Fruit fly (Drosophila melanogaster) whole organism, embryonic: ENCODE results near the gene Cp16.

Experiments
- Atf6 ChIP-seq: fragments of 200-800 bp; sonication (Bioruptor generic); IDR thresholded peaks from 2 replicates; pipeline ENCODE4 v1.3.6; 2022; ENCODE audit warnings: missing biosample characterization, missing genetic modification characterization
- BEAF-32 ChIP-seq: fragments of 200-800 bp; sonication (Bioruptor generic); optimal IDR thresholded peaks from 3 replicates; lab custom pipeline; 2017; ENCODE audit warnings: missing biosample characterization, missing genetic modification characterization, mild to moderate bottlenecking, moderate library complexity, missing genetic modification reagents
- CG10267 ChIP-seq: fragments of 200-800 bp; sonication (Bioruptor generic); optimal IDR thresholded peaks from 2 replicates; lab custom pipeline; 2018; ENCODE audit warnings: missing biosample characterization, mild to moderate bottlenecking, missing genetic modification characterization, moderate library complexity
- CG12071 ChIP-seq: fragments of 200-800 bp; sonication (Bioruptor generic); optimal IDR thresholded peaks from 3 replicates; lab custom pipeline; 2018; ENCODE audit warnings: missing biosample characterization, mild to moderate bottlenecking, missing genetic modification characterization
- CG12219 ChIP-seq: fragments of 200-800 bp; sonication (Bioruptor generic); optimal IDR thresholded peaks from 3 replicates; lab custom pipeline; 2018; ENCODE audit warnings: missing biosample characterization, mild to moderate bottlenecking, missing genetic modification characterization
- CG13287 ChIP-seq: fragments of 200-800 bp; sonication (Bioruptor generic); IDR thresholded peaks from 2 replicates; pipeline ENCODE4 v1.3.6; 2022; ENCODE audit warnings: missing biosample characterization, missing genetic modification characterization; ENCODE audit not compliant: partially characterized antibody
- CG13424 ChIP-seq: fragments of 200-800 bp; sonication (Bioruptor generic); optimal IDR thresholded peaks from 2 replicates; lab custom pipeline; 2019; ENCODE audit warnings: missing biosample characterization, mild to moderate bottlenecking, missing genetic modification characterization, moderate library complexity
- CG14441 ChIP-seq: fragments of 200-800 bp; sonication (Bioruptor generic); IDR thresholded peaks from 2 replicates; pipeline ENCODE4 v1.3.6; 2022; ENCODE audit warnings: missing biosample characterization, missing genetic modification characterization
- CG14667 ChIP-seq: fragments of 200-800 bp; sonication (Bioruptor generic); IDR thresholded peaks from 2 replicates; pipeline ENCODE4 v1.3.6; 2022; ENCODE audit warnings: missing biosample characterization, missing genetic modification characterization
- CG15269 ChIP-seq: fragments of 200-800 bp; sonication (Bioruptor generic); optimal IDR thresholded peaks from 2 replicates; lab custom pipeline; 2018; ENCODE audit warnings: missing biosample characterization, mild to moderate bottlenecking, missing genetic modification characterization, moderate library complexity
- CG17361 ChIP-seq: fragments of 200-800 bp; sonication (Bioruptor generic); IDR thresholded peaks from 3 replicates; pipeline ENCODE4 v1.3.6; 2022; ENCODE audit warnings: missing biosample characterization, missing genetic modification characterization
- CG17912 ChIP-seq: fragments of 200-800 bp; sonication (Bioruptor generic); optimal IDR thresholded peaks from 2 replicates; lab custom pipeline; 2018; ENCODE audit warnings: missing biosample characterization, mild to moderate bottlenecking, missing genetic modification characterization
- CG18262 ChIP-seq: fragments of 200-800 bp; optimal IDR thresholded peaks from 3 replicates; lab custom pipeline; 2019; ENCODE audit warnings: missing biosample characterization, mild to moderate bottlenecking, missing genetic modification characterization, moderate library complexity
- CG2116 ChIP-seq: fragments of 200-800 bp; sonication (Bioruptor generic); optimal IDR thresholded peaks from 3 replicates; lab custom pipeline; 2018; ENCODE audit warnings: missing biosample characterization, mild to moderate bottlenecking, missing genetic modification characterization
- CG2120 ChIP-seq: fragments of 200-800 bp; sonication (Bioruptor generic); optimal IDR thresholded peaks from 3 replicates; lab custom pipeline; 2016; ENCODE audit warnings: missing biosample characterization, missing genetic modification characterization
- CG30431 ChIP-seq: fragments of 200-800 bp; sonication (Bioruptor generic); optimal IDR thresholded peaks from 2 replicates; lab custom pipeline; 2017; ENCODE audit warnings: missing biosample characterization, missing genetic modification characterization
- CG3065 ChIP-seq: fragments of 200-800 bp; sonication (Bioruptor generic); optimal IDR thresholded peaks from 2 replicates; lab custom pipeline; 2016; ENCODE audit warnings: missing biosample characterization, missing genetic modification characterization
- CG32532 ChIP-seq: fragments of 200-800 bp; sonication (Bioruptor generic); IDR thresholded peaks from 2 replicates; pipeline ENCODE4 v1.3.6; 2022; ENCODE audit warnings: missing biosample characterization, missing genetic modification characterization
- CG42726 ChIP-seq: fragments of 200-800 bp; sonication (Bioruptor generic); IDR thresholded peaks from 2 replicates; pipeline ENCODE4 v1.3.6; 2022; ENCODE audit warnings: missing biosample characterization, missing genetic modification characterization; ENCODE audit not compliant: partially characterized antibody
- CG4424 ChIP-seq: fragments of 200-800 bp; sonication (Bioruptor generic); optimal IDR thresholded peaks from 3 replicates; lab custom pipeline; 2016; ENCODE audit warnings: missing biosample characterization, missing genetic modification characterization
- CG7963 ChIP-seq: fragments of 200-800 bp; sonication (Bioruptor generic); IDR thresholded peaks from 3 replicates; pipeline ENCODE4 v1.3.6; 2022; ENCODE audit warnings: missing biosample characterization, missing genetic modification characterization; ENCODE audit not compliant: partially characterized antibody
- CG9727 ChIP-seq: fragments of 200-800 bp; sonication (Bioruptor generic); optimal IDR thresholded peaks from 3 replicates; lab custom pipeline; 2017; ENCODE audit warnings: missing biosample characterization, mild to moderate bottlenecking, missing genetic modification characterization
- CoRest ChIP-seq: fragments of 200-800 bp; sonication (Bioruptor generic); optimal IDR thresholded peaks from 3 replicates; lab custom pipeline; 2018; ENCODE audit warnings: missing biosample characterization, mild to moderate bottlenecking, missing genetic modification characterization, moderate library complexity
- Dll ChIP-seq: fragments of 200-800 bp; sonication (Bioruptor generic); IDR thresholded peaks from 4 replicates; pipeline ENCODE4 v1.3.6; 2022; ENCODE audit warnings: missing biosample characterization, missing genetic modification characterization; ENCODE audit not compliant: partially characterized antibody
- Ets65A ChIP-seq: fragments of 200-800 bp; sonication (Bioruptor generic); peaks from one replicate; lab custom pipeline; 2016; ENCODE audit warnings: missing biosample characterization, missing genetic modification characterization
- Ets97D ChIP-seq: fragments of 200-800 bp; sonication (Bioruptor generic); optimal IDR thresholded peaks from 3 replicates; lab custom pipeline; 2016; ENCODE audit warnings: missing biosample characterization, missing genetic modification characterization
- Hey ChIP-seq: fragments of 200-800 bp; sonication (Bioruptor generic); optimal IDR thresholded peaks from 3 replicates; lab custom pipeline; 2018; ENCODE audit warnings: missing biosample characterization, mild to moderate bottlenecking, missing genetic modification characterization
- Lim3 ChIP-seq: fragments of 200-800 bp; sonication (Bioruptor generic); IDR thresholded peaks from 2 replicates; pipeline ENCODE4 v1.3.6; 2022; ENCODE audit warnings: missing biosample characterization, missing genetic modification characterization
- NFAT ChIP-seq: fragments of 200-800 bp; sonication (Bioruptor generic); IDR thresholded peaks from 2 replicates; pipeline ENCODE4 v1.3.6; 2022; ENCODE audit warnings: missing biosample characterization, missing genetic modification characterization
- Pdp1 ChIP-seq, 2 experiments: fragments of 200-800 bp; sonication (Bioruptor generic); optimal IDR thresholded peaks; 3 replicates each; lab custom pipeline; 2016; ENCODE audit warnings: missing biosample characterization in 2 of 2, missing genetic modification characterization in 2 of 2, mild to moderate bottlenecking in 1 of 2, moderate library complexity in 1 of 2
- Side ChIP-seq: fragments of 200-800 bp; sonication (Bioruptor generic); optimal IDR thresholded peaks from 2 replicates; lab custom pipeline; 2016; ENCODE audit warnings: missing biosample characterization, missing genetic modification characterization
- Vsx1 ChIP-seq: fragments of 200-800 bp; sonication (Bioruptor generic); optimal IDR thresholded peaks from 2 replicates; lab custom pipeline; 2017; ENCODE audit warnings: missing biosample characterization, mild to moderate bottlenecking, missing genetic modification characterization, missing genetic modification reagents
- Xrp1 ChIP-seq: fragments of 200-800 bp; sonication (Bioruptor generic); IDR thresholded peaks from 2 replicates; pipeline ENCODE4 v1.3.6; 2022; ENCODE audit warnings: missing biosample characterization, missing genetic modification characterization
- amos ChIP-seq: fragments of 200-800 bp; sonication (Bioruptor generic); IDR thresholded peaks from 2 replicates; pipeline ENCODE4 v1.3.6; 2022; ENCODE audit warnings: missing biosample characterization, missing genetic modification characterization; ENCODE audit not compliant: partially characterized antibody
- ato ChIP-seq: fragments of 200-800 bp; sonication (Bioruptor generic); IDR thresholded peaks from 2 replicates; pipeline ENCODE4 v1.3.6; 2022; ENCODE audit warnings: missing biosample characterization, missing genetic modification characterization; ENCODE audit not compliant: partially characterized antibody
- dmrt11E ChIP-seq: fragments of 200-800 bp; sonication (Bioruptor generic); optimal IDR thresholded peaks from 3 replicates; lab custom pipeline; 2018; ENCODE audit warnings: missing biosample characterization, mild to moderate bottlenecking, missing genetic modification characterization, moderate library complexity
- dmrt99B ChIP-seq: fragments of 200-800 bp; sonication (Bioruptor generic); optimal IDR thresholded peaks from 2 replicates; lab custom pipeline; 2018; ENCODE audit warnings: missing biosample characterization, mild to moderate bottlenecking, missing genetic modification characterization, moderate library complexity
- fd3F ChIP-seq: fragments of 200-800 bp; sonication (Bioruptor generic); optimal IDR thresholded peaks from 2 replicates; lab custom pipeline; 2018; ENCODE audit warnings: missing biosample characterization, mild to moderate bottlenecking, missing genetic modification characterization, moderate library complexity
- jigr1 ChIP-seq: fragments of 200-800 bp; sonication (Bioruptor generic); IDR thresholded peaks from 3 replicates; pipeline ENCODE4 v1.3.6; 2022; ENCODE audit warnings: missing biosample characterization, missing genetic modification characterization
- kni ChIP-seq: fragments of 200-800 bp; sonication (Bioruptor generic); optimal IDR thresholded peaks from 3 replicates; lab custom pipeline; 2017; ENCODE audit warnings: mild to moderate bottlenecking, missing biosample characterization, missing genetic modification reagents, missing genetic modification characterization
- nmo ChIP-seq: fragments of 200-800 bp; sonication (Bioruptor generic); optimal IDR thresholded peaks from 2 replicates; lab custom pipeline; 2018; ENCODE audit warnings: missing biosample characterization, mild to moderate bottlenecking, missing genetic modification characterization, moderate library complexity
- p53 ChIP-seq: fragments of 200-800 bp; sonication (Bioruptor generic); optimal IDR thresholded peaks from 2 replicates; lab custom pipeline; 2016; ENCODE audit warnings: missing biosample characterization, missing genetic modification characterization
- schlank ChIP-seq: fragments of 200-800 bp; sonication (Bioruptor generic); optimal IDR thresholded peaks from 2 replicates; lab custom pipeline; 2018; ENCODE audit warnings: missing biosample characterization, mild to moderate bottlenecking, missing genetic modification characterization
- slbo ChIP-seq: fragments of 200-800 bp; sonication (Bioruptor generic); IDR thresholded peaks from 2 replicates; pipeline ENCODE4 v1.3.6; 2022; ENCODE audit warnings: missing biosample characterization, missing genetic modification characterization
- slp2 ChIP-seq: fragments of 200-800 bp; sonication (Bioruptor generic); optimal IDR thresholded peaks from 2 replicates; lab custom pipeline; 2016; ENCODE audit warnings: missing biosample characterization, missing genetic modification characterization
- ssp ChIP-seq: fragments of 200-800 bp; sonication (Bioruptor generic); IDR thresholded peaks from 2 replicates; pipeline ENCODE4 v1.3.6; 2022; ENCODE audit warnings: missing biosample characterization, missing genetic modification characterization
- tio ChIP-seq: fragments of 200-800 bp; sonication (Bioruptor generic); optimal IDR thresholded peaks from 2 replicates; lab custom pipeline; 2017; ENCODE audit warnings: missing biosample characterization, missing genetic modification characterization, inconsistent platforms

Cp16 gene

DNA sequence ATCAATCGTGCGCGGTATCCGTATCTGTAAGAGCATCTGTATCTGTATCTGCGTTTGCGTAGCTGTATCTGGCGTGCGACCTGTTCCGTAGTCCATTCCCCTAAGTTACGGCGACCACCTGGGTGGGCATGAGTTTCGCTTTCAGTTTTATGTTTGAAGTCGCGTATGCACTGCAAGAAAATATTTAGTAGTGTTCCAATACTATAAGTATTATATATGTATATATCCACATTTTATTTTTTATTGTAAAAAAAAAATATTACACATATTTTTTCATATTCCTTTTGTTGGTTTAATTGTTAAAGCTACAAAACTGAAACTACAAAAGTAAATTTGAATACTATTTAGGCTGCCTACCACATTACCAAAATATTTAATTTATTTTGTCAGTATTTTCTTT is 18.8 kb upstream of the Cp16 start (continued):
- peak; percentile 29 for TF ChIP-seq CG18262 (tag; lab: Kevin White, UChicago)
- peak; percentile 46 for TF ChIP-seq CoRest (tag; lab: Kevin White, UChicago)
- TF ChIP-seq CG15269 (tag; lab: Kevin White, UChicago) = peak; percentile 4
- 0 out of 2 replicates have a peak, but pooled peaks have one; percentile 27 for TF ChIP-seq slbo
- TF ChIP-seq CG9727 (GFP tag; lab: Kevin White, UChicago) = peak; percentile 57
- peak; percentile 4 for TF ChIP-seq CG13424 (tag; lab: Kevin White, UChicago)
- no peak for TF ChIP-seq CG2116 (GFP tag; lab: Kevin White, UChicago)
- peak; percentile 41 for TF ChIP-seq dmrt11E (tag; lab: Kevin White, UChicago)

DNA sequence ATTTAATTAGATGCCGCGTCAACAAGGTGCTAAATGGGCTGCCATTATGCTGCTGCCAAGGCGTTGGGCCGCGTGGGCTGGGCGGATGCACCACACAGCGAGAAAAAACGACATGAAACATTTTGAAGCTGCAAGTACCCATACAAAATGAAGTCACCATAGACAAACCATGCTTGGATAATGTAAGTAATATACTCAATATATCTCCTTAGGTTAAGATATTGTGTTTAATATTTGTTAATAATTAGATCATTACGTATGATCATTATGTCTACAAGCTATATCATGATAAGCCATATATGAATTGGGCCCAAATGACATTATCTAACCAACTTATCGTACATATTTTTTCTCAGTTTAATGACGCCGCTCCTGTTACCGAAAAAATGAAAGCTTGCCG is 15.7 kb upstream of the Cp16 start:
- TF ChIP-seq CG14441 (no peak), Ets65A (GFP tag; lab: Kevin White, UChicago) (peak; percentile 72), CG4424 (GFP tag; lab: Kevin White, UChicago) (no peak), jigr1 (GFP tag; lab: Robert Waterston, UW) (no peak)

DNA sequence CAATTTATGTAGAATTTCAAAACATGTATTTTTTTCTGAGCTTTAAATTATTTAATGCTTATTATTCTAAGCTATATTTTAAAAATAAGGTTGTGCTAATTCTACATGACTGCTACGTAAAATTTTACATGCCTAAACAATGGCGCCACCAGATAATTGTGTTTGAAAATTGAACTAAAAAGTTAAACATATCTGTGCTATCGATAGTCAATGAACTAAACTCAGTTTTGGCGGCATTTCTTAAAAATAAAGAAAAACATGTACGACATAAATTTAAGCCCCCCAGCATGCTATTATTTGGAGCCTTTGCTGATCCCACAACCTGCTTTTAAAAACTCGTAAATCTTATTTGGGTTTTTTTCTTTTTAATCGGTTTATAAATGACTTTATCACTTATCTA is 13.1 kb upstream of the Cp16 start:
- TF ChIP-seq CG2120 (GFP tag; lab: Kevin White, UChicago) (peak; percentile 18), Vsx1 (no peak), kni (no peak), NFAT (GFP tag; lab: Robert Waterston, UW) (peak; percentile 32; the same call in 1 of the 2 replicates), CG12219 (no peak), nmo (GFP tag; lab: Kevin White, UChicago) (peak; percentile 18), CG7963 (peak; percentile 62), ato (peak; percentile 49; the same call in 1 of the 2 replicates), Xrp1 (no peak), Hey (tag; lab: Kevin White, UChicago) (no peak), Dll (GFP tag; lab: Robert Waterston, UW) (peak; percentile 75), CG17912 (GFP tag; lab: Kevin White, UChicago) (no peak), CG42726 (GFP tag; lab: Robert Waterston, UW) (peak; percentile 73; the same call in 1 of the 2 replicates), CG17361 (peak; percentile 30; the same call in 1 of the 3 replicates), slp2 (no peak), CG14667 (no peak), BEAF-32 (GFP tag; lab: Kevin White, UChicago) (peak; percentile 76), p53 (no peak), CG32532 (GFP tag; lab: Robert Waterston, UW) (peak; percentile 62), fd3F (GFP tag; lab: Kevin White, UChicago) (no peak), tio (GFP tag; lab: Kevin White, UChicago) (no peak), Atf6 (GFP tag; lab: Robert Waterston, UW) (peak; percentile 15; the same call in 1 of the 2 replicates), CG3065 (no peak), Pdp1 (GFP tag; optimal IDR thresholded peaks at IDR 0.05; lab: Kevin White, UChicago) (no peak), Side (no peak), amos (peak; percentile 84), schlank (no peak), CG30431 (no peak), CG10267 (tag; lab: Kevin White, UChicago) (peak; percentile 65), Lim3 (GFP tag; lab: Robert Waterston, UW) (no peak), dmrt99B (peak; percentile 27), CG13287 (GFP tag; lab: Robert Waterston, UW) (peak; percentile 84), CG12071 (no peak), Ets97D (GFP tag; lab: Kevin White, UChicago) (peak; percentile 31), ssp (no peak)
